Worm (Caenorhabditis elegans) whole organism, L3 larva: ENCODE measurements around the gene nsy-4.

Source experiments
- R02D3.7 ChIP-seq: fragments of 150-350 bp; optimal IDR thresholded peaks from 2 replicates; lab custom pipeline; 2014; ENCODE audit warnings: missing biosample characterization, missing genetic modification characterization
- egl-27 ChIP-seq: sonication (generic microtip); optimal IDR thresholded peaks from 4 replicates; lab custom pipeline; 2017; ENCODE audit warnings: missing biosample characterization, missing genetic modification reagents, missing genetic modification characterization
- lin-39 ChIP-seq: fragments of 150-350 bp; optimal IDR thresholded peaks from 2 replicates; lab custom pipeline; 2018; ENCODE audit warnings: missing biosample characterization, missing genetic modification reagents, missing genetic modification characterization
- nhr-237 ChIP-seq: fragments of 150-350 bp; optimal IDR thresholded peaks from 2 replicates; lab custom pipeline; 2014; ENCODE audit warnings: missing biosample characterization, missing genetic modification characterization
- nhr-25 ChIP-seq: sonication (generic microtip); optimal IDR thresholded peaks from 2 replicates; lab custom pipeline; 2017; ENCODE audit warnings: missing biosample characterization, missing genetic modification characterization
- nhr-76 ChIP-seq: fragments of 150-350 bp; sonication (generic microtip); optimal IDR thresholded peaks from 5 replicates; lab custom pipeline; 2014; ENCODE audit warnings: missing biosample characterization, missing genetic modification characterization
- pqm-1 ChIP-seq: fragments of 150-350 bp; optimal IDR thresholded peaks from 2 replicates; lab custom pipeline; 2017; ENCODE audit warnings: missing biosample characterization, missing genetic modification characterization, inconsistent platforms
- skn-1 ChIP-seq: fragments of 150-350 bp; optimal IDR thresholded peaks from 2 replicates; lab custom pipeline; 2014; ENCODE audit warnings: missing biosample characterization, missing genetic modification characterization
- snpc-4 ChIP-seq: fragments of 150-350 bp; optimal IDR thresholded peaks from 2 replicates; lab custom pipeline; 2014; ENCODE audit warnings: missing biosample characterization, missing genetic modification characterization

- TF ChIP-seq nhr-237 (tag; lab: Kevin White, UChicago) (no peak), nhr-76 (tag; lab: Kevin White, UChicago) (no peak), pqm-1 (peak; percentile 86), nhr-25 (tag; lab: Kevin White, UChicago) (peak; percentile 55), egl-27 (tag; lab: Kevin White, UChicago) (no peak), snpc-4 (peak; percentile 18), skn-1 (tag; lab: Kevin White, UChicago) (no peak), R02D3.7 (no peak), lin-39 (tag; lab: Kevin White, UChicago) (no peak)
Observed at ce11 chrIV:2281353-2281976, 41.6 kb upstream of the nsy-4 start.
